Fruit fly (Drosophila melanogaster) whole organism, adult: ENCODE measurements around the gene Neurochondrin.

Source experiments
- CG11617 ChIP-seq: fragments of 200-800 bp; sonication (Bioruptor generic); optimal IDR thresholded peaks from 2 replicates; lab custom pipeline; 2017; ENCODE audit warnings: mild to moderate bottlenecking, missing biosample characterization, missing genetic modification reagents, missing genetic modification characterization
- CG1620 ChIP-seq: fragments of 200-800 bp; sonication (Bioruptor generic); optimal IDR thresholded peaks from 2 replicates; lab custom pipeline; 2016; ENCODE audit warnings: missing biosample characterization, missing genetic modification characterization
- CG33017 ChIP-seq: fragments of 200-800 bp; sonication (Bioruptor generic); optimal IDR thresholded peaks from 2 replicates; lab custom pipeline; 2018; ENCODE audit warnings: missing biosample characterization, mild to moderate bottlenecking, missing genetic modification characterization, moderate library complexity
- CG5204 ChIP-seq: fragments of 200-800 bp; sonication (Bioruptor generic); optimal IDR thresholded peaks from 2 replicates; lab custom pipeline; 2016; ENCODE audit warnings: missing biosample characterization, missing genetic modification characterization
- CG7045 ChIP-seq: fragments of 200-800 bp; sonication (Bioruptor generic); optimal IDR thresholded peaks from 2 replicates; lab custom pipeline; 2017; ENCODE audit warnings: missing biosample characterization, mild to moderate bottlenecking, missing genetic modification characterization
- Hr96 ChIP-seq: fragments of 200-800 bp; sonication (Bioruptor generic); optimal IDR thresholded peaks from 2 replicates; lab custom pipeline; 2016; ENCODE audit warnings: missing biosample characterization, missing genetic modification characterization
- cic ChIP-seq: fragments of 200-800 bp; sonication (Bioruptor generic); optimal IDR thresholded peaks from 2 replicates; lab custom pipeline; 2017; ENCODE audit warnings: missing biosample characterization, mild to moderate bottlenecking, missing genetic modification characterization, moderate library complexity
- cnc ChIP-seq, 2 experiments: fragments of >200 bp; optimal IDR thresholded peaks; 2 replicates each; lab custom pipeline; 2017
- kay ChIP-seq: fragments of 200-800 bp; sonication (Bioruptor generic); peaks from one replicate; lab custom pipeline; 2016; ENCODE audit warnings: missing biosample characterization, missing genetic modification characterization, borderline replicate concordance
- ovo ChIP-seq: fragments of 200-800 bp; sonication (Bioruptor generic); optimal IDR thresholded peaks from 2 replicates; lab custom pipeline; 2016; ENCODE audit warnings: missing biosample characterization, missing genetic modification characterization
- pad ChIP-seq: fragments of 200-800 bp; sonication (Bioruptor generic); optimal IDR thresholded peaks from 3 replicates; lab custom pipeline; 2017; ENCODE audit warnings: missing biosample characterization, missing genetic modification characterization, mild to moderate bottlenecking, moderate library complexity, missing genetic modification reagents
- tj ChIP-seq: fragments of 200-800 bp; sonication (Bioruptor generic); optimal IDR thresholded peaks from 3 replicates; lab custom pipeline; 2017; ENCODE audit warnings: missing biosample characterization, mild to moderate bottlenecking, missing genetic modification characterization, moderate library complexity

DNA sequence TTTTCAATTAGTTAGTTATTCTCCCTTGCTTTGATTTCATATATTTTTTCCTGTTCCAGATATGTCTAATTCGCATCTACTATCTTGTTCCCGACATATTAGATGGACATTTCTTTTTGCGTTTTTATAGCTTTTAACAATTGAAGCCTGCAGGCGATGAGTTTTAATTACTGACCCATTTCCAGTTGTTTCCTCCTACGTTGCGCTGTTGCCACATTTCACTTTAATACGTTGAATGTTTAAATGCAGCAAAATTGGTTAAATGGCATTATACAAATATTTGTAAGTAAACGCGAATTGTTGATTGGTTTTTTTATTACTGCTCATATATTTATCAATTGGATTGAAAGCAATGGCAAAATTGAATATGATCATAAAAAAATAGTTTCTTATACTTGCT, 39.3 kb upstream of the Neurochondrin start:
- TF ChIP-seq CG7045 (GFP tag; lab: Kevin White, UChicago) (no peak), ovo (GFP tag; lab: Kevin White, UChicago) (no peak), kay (GFP tag; lab: Kevin White, UChicago) (no peak), CG1620 (GFP tag; lab: Kevin White, UChicago) (no peak), CG11617 (GFP tag; lab: Kevin White, UChicago) (no peak), CG5204 (GFP tag; lab: Kevin White, UChicago) (no peak), pad (GFP tag; lab: Kevin White, UChicago) (no peak), Hr96 (no peak), cic (GFP tag; lab: Kevin White, UChicago) (no peak), CG33017 (no peak), tj (GFP tag; lab: Kevin White, UChicago) (no peak), cnc (optimal IDR thresholded peaks at IDR 0.05; lab: Kevin White, UChicago) (no peak)
